Worm (Caenorhabditis elegans): ENCODE data around the gene F16G10.7.

Gene F16G10.7

ce11 chrII:2335572-2335971 is 44.5 kb downstream of the F16G10.7 start, which contains the start of gene F43C11.7:
Gene F43C11.7 (plus strand): TSS chrII:2335897.
- TF ChIP-seq pros-1 (tag; optimal IDR thresholded peaks at IDR 0.05) (no peak), unc-55 (GFP tag; optimal IDR thresholded peaks at IDR 0.05) (no peak), F13H6.1 (tag; optimal IDR thresholded peaks at IDR 0.05) (no peak)

ce11 chrII:2332220-2332619 is 47.9 kb downstream of the F16G10.7 start, which contains the start of gene F43C11.8:
Gene F43C11.8 (plus strand): TSS chrII:2332520.
- no peak for TF ChIP-seq hlh-15 (tag; optimal IDR thresholded peaks at IDR 0.05)
- no peak for TF ChIP-seq pag-3 (tag; optimal IDR thresholded peaks at IDR 0.05; ENCODE audit: borderline replicate concordance)
- TF ChIP-seq che-1 (tag; optimal IDR thresholded peaks at IDR 0.05) = no peak
- TF ChIP-seq nhr-11 (tag; optimal IDR thresholded peaks at IDR 0.05) = no peak
- TF ChIP-seq ceh-19 (GFP tag; optimal IDR thresholded peaks at IDR 0.05) = no peak
- no peak for TF ChIP-seq ztf-16 (tag; optimal IDR thresholded peaks at IDR 0.05)
- no peak for TF ChIP-seq ceh-14 (tag; optimal IDR thresholded peaks at IDR 0.05)
- no peak for TF ChIP-seq ets-4 (tag; optimal IDR thresholded peaks at IDR 0.05)
- no peak for TF ChIP-seq tbx-2 (tag; optimal IDR thresholded peaks at IDR 0.05)

- TF ChIP-seq unc-86 (tag; optimal IDR thresholded peaks at IDR 0.05) (no peak), nfya-1 (tag; optimal IDR thresholded peaks at IDR 0.05) (no peak), tbx-7 (tag; optimal IDR thresholded peaks at IDR 0.05) (no peak), hlh-6 (tag; optimal IDR thresholded peaks at IDR 0.05) (no peak), K09A11.1 (tag; optimal IDR thresholded peaks at IDR 0.05; ENCODE audit: insufficient read depth) (no peak), F13H6.1 (tag; optimal IDR thresholded peaks at IDR 0.05) (no peak), dmd-4 (tag; optimal IDR thresholded peaks at IDR 0.05; ENCODE audit: borderline replicate concordance) (no peak), elt-2 (tag; optimal IDR thresholded peaks at IDR 0.05) (no peak), sox-4 (tag; optimal IDR thresholded peaks at IDR 0.05) (no peak), C38D4.7 (GFP tag; optimal IDR thresholded peaks at IDR 0.05) (no peak), ets-4 (tag; optimal IDR thresholded peaks at IDR 0.05) (no peak), fkh-6 (tag; optimal IDR thresholded peaks at IDR 0.05) (no peak), ceh-34 (tag; optimal IDR thresholded peaks at IDR 0.05) (no peak), pqm-1 (tag; optimal IDR thresholded peaks at IDR 0.05) (no peak), ceh-14 (tag; optimal IDR thresholded peaks at IDR 0.05) (no peak), elt-4 (tag; optimal IDR thresholded peaks at IDR 0.05) (no peak), tbx-2 (tag; optimal IDR thresholded peaks at IDR 0.05) (no peak), ceh-18 (tag; optimal IDR thresholded peaks at IDR 0.05) (no peak)
Measured at ce11 chrII:2330462-2330861, 49.6 kb downstream of the F16G10.7 start.
